Fruit fly (Drosophila melanogaster): ENCODE data around the gene Pdcd4.

The Pdcd4 gene

DNA sequence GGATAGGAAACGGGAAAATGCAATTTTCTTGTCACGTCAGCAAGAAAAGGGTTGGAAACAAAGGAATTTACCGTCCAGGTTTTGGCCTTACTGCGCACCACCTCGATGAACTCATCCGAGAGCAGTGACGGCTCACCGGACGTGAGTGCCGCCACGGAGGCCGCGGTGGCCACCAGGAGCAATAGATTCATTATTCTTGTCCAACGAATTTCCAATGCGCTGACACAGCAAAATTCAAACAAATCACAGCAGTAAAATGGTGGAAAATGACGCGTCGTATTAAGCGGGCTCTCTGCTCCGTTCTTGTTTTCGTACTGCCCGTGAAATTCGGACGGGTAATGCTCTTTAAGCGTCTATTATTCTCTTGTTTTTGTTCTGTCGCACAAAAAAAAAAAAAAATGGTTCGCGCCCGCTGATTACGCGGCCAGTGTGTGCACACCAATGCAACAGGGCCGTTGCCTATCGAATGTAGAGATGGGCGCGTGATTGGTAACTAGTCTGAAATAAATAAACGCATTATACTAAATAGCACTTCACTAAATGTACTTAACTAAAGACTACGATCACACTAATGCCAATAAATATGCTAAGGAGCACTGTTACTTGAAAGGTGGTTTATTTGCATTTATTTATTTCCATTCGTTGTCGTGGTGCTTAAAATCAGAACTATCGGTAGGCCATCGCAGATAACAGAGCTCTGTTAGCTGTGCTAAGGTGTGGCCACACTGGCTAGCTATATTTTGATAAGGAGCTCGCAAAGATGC is 26.7 kb upstream of the Pdcd4 start, which contains the start of the genes CtsB and amrt (continued):
- TF ChIP-seq OdsH (GFP tag; optimal IDR thresholded peaks at IDR 0.05) (peak; percentile 66), Hr38 (GFP tag; optimal IDR thresholded peaks at IDR 0.05) (no peak), topi (GFP tag; optimal IDR thresholded peaks at IDR 0.05) (peak; percentile 63), Sox14 (GFP tag; optimal IDR thresholded peaks at IDR 0.05) (peak; percentile 71), CG34406 (GFP tag; optimal IDR thresholded peaks at IDR 0.05) (peak; percentile 58), CG8319 (GFP tag; optimal IDR thresholded peaks at IDR 0.05) (peak; percentile 7), spab (GFP tag; optimal IDR thresholded peaks at IDR 0.05) (peak; percentile 48), Sox102F (GFP tag; optimal IDR thresholded peaks at IDR 0.05) (peak; percentile 46), net (GFP tag; optimal IDR thresholded peaks at IDR 0.05) (peak; percentile 77), lz (GFP tag; optimal IDR thresholded peaks at IDR 0.05) (peak; percentile 72), Hr39 (GFP tag; optimal IDR thresholded peaks at IDR 0.05) (peak; percentile 64), CG11294 (GFP tag; IDR thresholded peaks at IDR 0.05) (no peak; the same call in 1 of the 2 replicates), Lpt (GFP tag; optimal IDR thresholded peaks at IDR 0.05) (peak; percentile 32)

DNA sequence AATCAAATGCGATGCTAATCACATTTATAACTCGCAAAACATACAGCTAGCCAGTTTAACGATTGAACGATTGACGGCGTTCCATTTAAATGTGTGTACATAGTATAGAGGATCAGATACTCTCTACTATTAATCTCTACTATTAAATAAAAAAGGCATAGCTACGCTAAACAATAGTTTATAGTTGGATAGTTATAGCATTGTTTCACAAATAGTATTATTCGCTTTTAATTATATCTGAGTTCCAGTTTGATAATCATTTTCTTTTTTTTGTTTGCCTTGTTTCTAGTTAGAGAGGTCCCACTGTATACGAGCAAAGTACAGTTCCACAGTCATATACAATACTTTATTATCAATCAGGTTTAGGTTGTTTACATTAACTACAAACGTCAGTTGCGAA is 24.5 kb upstream of the Pdcd4 start:
- TF ChIP-seq CG4318 (GFP tag; optimal IDR thresholded peaks at IDR 0.05), result no peak
- no peak for TF ChIP-seq Hr38 (GFP tag; optimal IDR thresholded peaks at IDR 0.05)
- TF ChIP-seq fd85E (GFP tag; optimal IDR thresholded peaks at IDR 0.05), result no peak
- no peak for TF ChIP-seq CG9139 (GFP tag; optimal IDR thresholded peaks at IDR 0.05)
- TF ChIP-seq Hr39 (GFP tag; optimal IDR thresholded peaks at IDR 0.05), result no peak
- TF ChIP-seq Eip75B (GFP tag; optimal IDR thresholded peaks at IDR 0.05), result no peak
- TF ChIP-seq cyc (GFP tag; optimal IDR thresholded peaks at IDR 0.05), result no peak
- no peak for TF ChIP-seq CG3919 (GFP tag; optimal IDR thresholded peaks at IDR 0.05)
- TF ChIP-seq Eip78C (GFP tag), result peak; percentile 72
- TF ChIP-seq Gug (GFP tag; IDR thresholded peaks at IDR 0.05), result no peak
- peak; percentile 26 for TF ChIP-seq fkh (GFP tag; optimal IDR thresholded peaks at IDR 0.05)
- TF ChIP-seq Lpt (GFP tag; optimal IDR thresholded peaks at IDR 0.05), result no peak
- peak; percentile 8 for TF ChIP-seq Sox14 (GFP tag; optimal IDR thresholded peaks at IDR 0.05)
- TF ChIP-seq CG15336 (GFP tag; IDR thresholded peaks at IDR 0.05), result peak; percentile 58; the same call in 1 of the 2 replicates
- no peak for TF ChIP-seq Hr4 (GFP tag; optimal IDR thresholded peaks at IDR 0.05)
- TF ChIP-seq CG6276 (GFP tag; optimal IDR thresholded peaks at IDR 0.05), result peak; percentile 83
- no peak for TF ChIP-seq CG11294 (GFP tag; IDR thresholded peaks at IDR 0.05)
- TF ChIP-seq Sox102F (GFP tag; optimal IDR thresholded peaks at IDR 0.05), result no peak
- peak; percentile 39 for TF ChIP-seq CG10669 (GFP tag; optimal IDR thresholded peaks at IDR 0.05)
- no peak for TF ChIP-seq CG8119 (GFP tag; IDR thresholded peaks at IDR 0.05)
- no peak for TF ChIP-seq OdsH (GFP tag; optimal IDR thresholded peaks at IDR 0.05)
- TF ChIP-seq CG3032 (tag; optimal IDR thresholded peaks at IDR 0.05), result peak; percentile 25
- TF ChIP-seq CG34406 (GFP tag; optimal IDR thresholded peaks at IDR 0.05), result no peak
- no peak for TF ChIP-seq pdm3 (GFP tag; optimal IDR thresholded peaks at IDR 0.05)
- no peak for TF ChIP-seq topi (GFP tag; optimal IDR thresholded peaks at IDR 0.05)

DNA sequence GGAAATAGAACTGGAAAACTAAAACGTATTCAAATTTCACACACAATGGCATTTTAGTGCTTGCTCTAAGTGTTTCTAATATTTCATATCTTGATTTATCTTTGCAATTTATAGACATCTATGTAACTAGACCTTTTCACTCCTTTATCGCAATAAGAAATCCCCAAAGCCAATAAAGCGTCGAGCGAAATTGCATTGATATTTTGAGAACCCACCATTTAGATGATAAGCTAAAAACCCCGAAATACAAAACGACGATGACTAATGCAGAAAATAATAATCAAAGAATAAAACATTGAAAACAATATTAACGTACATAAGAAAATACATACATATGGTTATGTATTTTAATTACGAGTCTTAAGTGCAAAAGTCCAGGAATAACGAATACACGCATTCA is 23.4 kb upstream of the Pdcd4 start:
- no peak for TF ChIP-seq CG11902 (GFP tag; optimal IDR thresholded peaks at IDR 0.05)
- TF ChIP-seq CG6163 (GFP tag; IDR thresholded peaks at IDR 0.05), result no peak
- TF ChIP-seq CG8119 (GFP tag; IDR thresholded peaks at IDR 0.05), result no peak
- no peak for TF ChIP-seq Smox (GFP tag; optimal IDR thresholded peaks at IDR 0.05)
- TF ChIP-seq CG32006 (GFP tag; optimal IDR thresholded peaks at IDR 0.05), result no peak
- TF ChIP-seq fd85E (GFP tag; optimal IDR thresholded peaks at IDR 0.05), result no peak
- TF ChIP-seq CG16779 (tag; optimal IDR thresholded peaks at IDR 0.05), result no peak
- no peak for TF ChIP-seq pdm3 (GFP tag; optimal IDR thresholded peaks at IDR 0.05)
- no peak for TF ChIP-seq Sox102F (GFP tag; optimal IDR thresholded peaks at IDR 0.05)
- no peak for TF ChIP-seq net (GFP tag; optimal IDR thresholded peaks at IDR 0.05)
- TF ChIP-seq Eip93F (GFP tag; optimal IDR thresholded peaks at IDR 0.05), result no peak
- no peak for TF ChIP-seq CG31627 (GFP tag; optimal IDR thresholded peaks at IDR 0.05)
- TF ChIP-seq fkh (GFP tag; optimal IDR thresholded peaks at IDR 0.05), result no peak
